Worm (Caenorhabditis elegans) whole organism, L2 larva: Measurements from ENCODE around the gene cest-31.

Experiments used
- ZK546.5 ChIP-seq: sonication (generic microtip); optimal IDR thresholded peaks from 2 replicates; lab custom pipeline; 2017; ENCODE audit warnings: missing biosample characterization, missing genetic modification characterization
- alr-1 ChIP-seq: fragments of 150-350 bp; optimal IDR thresholded peaks from 2 replicates; lab custom pipeline; 2014; ENCODE audit warnings: missing biosample characterization, missing genetic modification characterization
- blmp-1 ChIP-seq: sonication (generic microtip); optimal IDR thresholded peaks from 2 replicates; lab custom pipeline; 2017; ENCODE audit warnings: missing genetic modification characterization, mild to moderate bottlenecking, missing compliant biosample characterization, antibody characterized with exemption, moderate library complexity; ENCODE audit not compliant: insufficient read depth
- elt-3 ChIP-seq: sonication (generic microtip); optimal IDR thresholded peaks from 2 replicates; lab custom pipeline; 2017; ENCODE audit warnings: missing biosample characterization, missing genetic modification characterization
- fos-1 ChIP-seq: fragments of 150-350 bp; optimal IDR thresholded peaks from 2 replicates; lab custom pipeline; 2014; ENCODE audit warnings: missing biosample characterization, missing genetic modification characterization
- lin-13 ChIP-seq: fragments of 150-350 bp; optimal IDR thresholded peaks from 2 replicates; lab custom pipeline; 2014; ENCODE audit warnings: missing biosample characterization, missing genetic modification reagents, missing genetic modification characterization
- lsy-2 ChIP-seq, 2 experiments: fragments of 150-350 bp in 1 of 2; sonication (generic microtip) in 1 of 2; optimal IDR thresholded peaks; 2 replicates each; lab custom pipeline; 2014 to 2017; ENCODE audit warnings: missing biosample characterization in 2 of 2, missing genetic modification characterization in 2 of 2
- mdl-1 ChIP-seq, 2 experiments: fragments of 150-350 bp in 1 of 2; sonication (generic microtip) in 1 of 2; optimal IDR thresholded peaks; 2 replicates each; lab custom pipeline; 2017; ENCODE audit warnings: missing biosample characterization in 2 of 2, missing genetic modification characterization in 2 of 2
- peb-1 ChIP-seq: fragments of 150-350 bp; optimal IDR thresholded peaks from 2 replicates; lab custom pipeline; 2014; ENCODE audit warnings: missing biosample characterization, missing genetic modification characterization
- skn-1 ChIP-seq: sonication (generic microtip); optimal IDR thresholded peaks from 2 replicates; lab custom pipeline; 2017; ENCODE audit warnings: missing biosample characterization, missing genetic modification characterization
- unc-39 ChIP-seq: fragments of 150-350 bp; optimal IDR thresholded peaks from 2 replicates; lab custom pipeline; 2014; ENCODE audit warnings: missing biosample characterization, missing genetic modification characterization
- unc-62 ChIP-seq: fragments of 150-350 bp; optimal IDR thresholded peaks from 2 replicates; lab custom pipeline; 2014; ENCODE audit warnings: missing biosample characterization, missing genetic modification reagents, missing genetic modification characterization
- ztf-11 ChIP-seq: sonication (generic microtip); optimal IDR thresholded peaks from 2 replicates; lab custom pipeline; 2017; ENCODE audit warnings: missing biosample characterization, missing genetic modification characterization
- ztf-4 ChIP-seq: fragments of 150-350 bp; optimal IDR thresholded peaks from 2 replicates; lab custom pipeline; 2014; ENCODE audit warnings: missing biosample characterization, missing genetic modification characterization

- TF ChIP-seq fos-1 (tag; lab: Kevin White, UChicago) (no peak), lin-13 (GFP tag; lab: Kevin White, UChicago) (no peak), ztf-11 (tag; lab: Kevin White, UChicago) (no peak), mdl-1 (tag; optimal IDR thresholded peaks at IDR 0.05; lab: Kevin White, UChicago) (no peak), lsy-2 (tag; optimal IDR thresholded peaks at IDR 0.05; lab: Kevin White, UChicago) (no peak), unc-62 (no peak), ztf-4 (tag; lab: Kevin White, UChicago) (no peak), elt-3 (no peak), unc-39 (tag; lab: Kevin White, UChicago) (no peak), alr-1 (tag; lab: Kevin White, UChicago) (no peak), blmp-1 (tag; lab: Kevin White, UChicago) (no peak), skn-1 (tag; lab: Kevin White, UChicago) (no peak), ZK546.5 (tag; lab: Kevin White, UChicago) (no peak), peb-1 (tag; lab: Kevin White, UChicago) (no peak)
Observed at ce11 chrV:6704482-6704881, 30.4 kb downstream of the cest-31 start.
